Fruit fly (Drosophila melanogaster) whole organism, embryonic: ENCODE data around the gene CG31875.

Experiments
- Aef1 ChIP-seq: fragments of 200-800 bp; sonication (Bioruptor generic); IDR thresholded peaks from 3 replicates; pipeline ENCODE4 v1.3.6; 2022; ENCODE audit warnings: missing biosample characterization, missing genetic modification characterization
- Atf-2 ChIP-seq: fragments of 200-800 bp; sonication (Bioruptor generic); optimal IDR thresholded peaks from 2 replicates; lab custom pipeline; 2016; ENCODE audit warnings: missing biosample characterization, missing genetic modification characterization
- B-H2 ChIP-seq: fragments of 200-800 bp; sonication (Bioruptor generic); optimal IDR thresholded peaks from 2 replicates; lab custom pipeline; 2018; ENCODE audit warnings: missing biosample characterization, mild to moderate bottlenecking, missing genetic modification characterization
- Bteb2 ChIP-seq: fragments of 200-800 bp; sonication (Bioruptor generic); optimal IDR thresholded peaks from 2 replicates; lab custom pipeline; 2016; ENCODE audit warnings: missing biosample characterization, missing genetic modification characterization
- C15 ChIP-seq: fragments of 200-800 bp; sonication (Bioruptor generic); IDR thresholded peaks from 3 replicates; pipeline ENCODE4 v1.3.6; 2022; ENCODE audit warnings: missing biosample characterization, missing genetic modification characterization
- CG11695 ChIP-seq: fragments of 200-800 bp; sonication (Bioruptor generic); IDR thresholded peaks from 3 replicates; pipeline ENCODE4 v1.3.6; 2022; ENCODE audit warnings: missing biosample characterization, missing genetic modification characterization
- CG12744 ChIP-seq: fragments of 200-800 bp; sonication (Bioruptor generic); optimal IDR thresholded peaks from 2 replicates; lab custom pipeline; 2016; ENCODE audit warnings: missing biosample characterization, missing genetic modification characterization
- CG15514 ChIP-seq: fragments of 200-800 bp; sonication (Bioruptor generic); optimal IDR thresholded peaks from 3 replicates; lab custom pipeline; 2017; ENCODE audit warnings: missing biosample characterization, missing genetic modification characterization, mild to moderate bottlenecking, moderate library complexity, missing genetic modification reagents
- CG16863 ChIP-seq: fragments of 200-800 bp; sonication (Bioruptor generic); optimal IDR thresholded peaks from 3 replicates; lab custom pipeline; 2016; ENCODE audit warnings: missing biosample characterization, missing genetic modification characterization
- CG3065 ChIP-seq: fragments of 200-800 bp; sonication (Bioruptor generic); optimal IDR thresholded peaks from 2 replicates; lab custom pipeline; 2016; ENCODE audit warnings: missing biosample characterization, missing genetic modification characterization
- CG31224 ChIP-seq: fragments of 200-800 bp; sonication (Bioruptor generic); IDR thresholded peaks from 2 replicates; pipeline ENCODE4 v1.3.6; 2022; ENCODE audit warnings: missing biosample characterization, missing genetic modification characterization
- CG3407 ChIP-seq: fragments of 200-800 bp; sonication (Bioruptor generic); optimal IDR thresholded peaks from 2 replicates; lab custom pipeline; 2018; ENCODE audit warnings: missing biosample characterization, mild to moderate bottlenecking, missing genetic modification characterization
- CG3726 ChIP-seq: fragments of 200-800 bp; sonication (Bioruptor generic); IDR thresholded peaks from 3 replicates; pipeline ENCODE4, ENCODE4 v1.3.6; 2022; ENCODE audit warnings: missing biosample characterization, missing genetic modification characterization
- CG4282 ChIP-seq: fragments of 200-800 bp; sonication (Bioruptor generic); optimal IDR thresholded peaks from 2 replicates; lab custom pipeline; 2016; ENCODE audit warnings: missing biosample characterization, missing genetic modification characterization
- CG4707 ChIP-seq: fragments of 200-800 bp; sonication (Bioruptor generic); optimal IDR thresholded peaks from 2 replicates; lab custom pipeline; 2018; ENCODE audit warnings: missing biosample characterization, mild to moderate bottlenecking, missing genetic modification characterization, moderate library complexity
- CG4730 ChIP-seq: fragments of 200-800 bp; sonication (Bioruptor generic); IDR thresholded peaks from 2 replicates; pipeline ENCODE4 v1.3.6; 2022; ENCODE audit warnings: missing biosample characterization, missing genetic modification characterization
- CG6272 ChIP-seq: fragments of 200-800 bp; sonication (Bioruptor generic); IDR thresholded peaks from 2 replicates; pipeline ENCODE4 v1.3.6; 2022; ENCODE audit warnings: missing biosample characterization, missing genetic modification characterization
- CG6683 ChIP-seq: fragments of 200-800 bp; sonication (Bioruptor generic); optimal IDR thresholded peaks from 2 replicates; lab custom pipeline; 2017; ENCODE audit warnings: missing biosample characterization, mild to moderate bottlenecking, missing genetic modification characterization, missing genetic modification reagents
- CG6765 ChIP-seq: fragments of 200-800 bp; sonication (Bioruptor generic); optimal IDR thresholded peaks from 3 replicates; lab custom pipeline; 2017; ENCODE audit warnings: missing biosample characterization, mild to moderate bottlenecking, missing genetic modification characterization
- CG7786 ChIP-seq: fragments of 200-800 bp; sonication (Bioruptor generic); optimal IDR thresholded peaks from 2 replicates; lab custom pipeline; 2016; ENCODE audit warnings: missing biosample characterization, missing genetic modification characterization
- CG8089 ChIP-seq: fragments of 200-800 bp; sonication (Bioruptor generic); optimal IDR thresholded peaks from 3 replicates; lab custom pipeline; 2016; ENCODE audit warnings: missing biosample characterization, missing genetic modification characterization
- CG8388 ChIP-seq: fragments of 200-800 bp; sonication (Bioruptor generic); optimal IDR thresholded peaks from 2 replicates; lab custom pipeline; 2019; ENCODE audit warnings: missing biosample characterization, mild to moderate bottlenecking, missing genetic modification characterization, moderate library complexity
- CG8478 ChIP-seq: fragments of >200 bp; optimal IDR thresholded peaks from 2 replicates; lab custom pipeline; 2018
- CrebB ChIP-seq: fragments of 200-800 bp; sonication (Bioruptor generic); optimal IDR thresholded peaks from 3 replicates; lab custom pipeline; 2018; ENCODE audit warnings: missing biosample characterization, mild to moderate bottlenecking, missing genetic modification characterization
- Dref ChIP-seq: fragments of 200-800 bp; sonication (Bioruptor generic); IDR thresholded peaks from 2 replicates; pipeline ENCODE4 v1.3.6; 2022; ENCODE audit warnings: missing biosample characterization, missing genetic modification characterization
- Elba2 ChIP-seq: fragments of 200-800 bp; sonication (Bioruptor generic); optimal IDR thresholded peaks from 3 replicates; lab custom pipeline; 2016; ENCODE audit warnings: missing biosample characterization, missing genetic modification characterization
- Gug ChIP-seq: fragments of 200-800 bp; sonication (Bioruptor generic); IDR thresholded peaks from 4 replicates; pipeline ENCODE4 v1.3.6; 2022; ENCODE audit warnings: missing biosample characterization, missing genetic modification characterization
- NC2α ChIP-seq: fragments of 200-800 bp; sonication (Bioruptor generic); optimal IDR thresholded peaks from 2 replicates; lab custom pipeline; 2016; ENCODE audit warnings: missing biosample characterization, missing genetic modification characterization
- Scr ChIP-seq: fragments of 200-800 bp; sonication (Bioruptor generic); IDR thresholded peaks from 2 replicates; pipeline ENCODE4 v1.3.6; 2022; ENCODE audit warnings: missing biosample characterization, missing genetic modification characterization; ENCODE audit not compliant: partially characterized antibody
- Sry-β ChIP-seq: fragments of 200-800 bp; sonication (Bioruptor generic); optimal IDR thresholded peaks from 2 replicates; lab custom pipeline; 2018; ENCODE audit warnings: missing biosample characterization, mild to moderate bottlenecking, missing genetic modification characterization, moderate library complexity
- Xbp1 ChIP-seq: fragments of 200-800 bp; sonication (Bioruptor generic); optimal IDR thresholded peaks from 3 replicates; lab custom pipeline; 2016; ENCODE audit warnings: missing biosample characterization, mild to moderate bottlenecking, missing genetic modification characterization
- al ChIP-seq: fragments of 200-800 bp; sonication (Bioruptor generic); IDR thresholded peaks from 2 replicates; pipeline ENCODE4 v1.3.6; 2022; ENCODE audit warnings: missing biosample characterization, missing genetic modification characterization
- az2 ChIP-seq: fragments of 200-800 bp; sonication (Bioruptor generic); optimal IDR thresholded peaks from 3 replicates; lab custom pipeline; 2016; ENCODE audit warnings: missing biosample characterization, missing genetic modification characterization
- chinmo ChIP-seq: fragments of 200-800 bp; sonication (Bioruptor generic); IDR thresholded peaks from 4 replicates; pipeline ENCODE4 v1.3.6; 2022; ENCODE audit warnings: missing biosample characterization, missing genetic modification characterization; ENCODE audit not compliant: partially characterized antibody
- fd3F ChIP-seq: fragments of 200-800 bp; sonication (Bioruptor generic); optimal IDR thresholded peaks from 2 replicates; lab custom pipeline; 2018; ENCODE audit warnings: missing biosample characterization, mild to moderate bottlenecking, missing genetic modification characterization, moderate library complexity
- gcm ChIP-seq: fragments of 200-800 bp; sonication (Bioruptor generic); optimal IDR thresholded peaks from 2 replicates; lab custom pipeline; 2019; ENCODE audit warnings: missing biosample characterization, mild to moderate bottlenecking, missing genetic modification characterization, moderate library complexity
- grau ChIP-seq: fragments of 200-800 bp; optimal IDR thresholded peaks from 3 replicates; lab custom pipeline; 2019; ENCODE audit warnings: missing biosample characterization, mild to moderate bottlenecking, missing genetic modification characterization, moderate library complexity
- grn ChIP-seq: fragments of 200-800 bp; sonication (Bioruptor generic); optimal IDR thresholded peaks from 3 replicates; lab custom pipeline; 2017; ENCODE audit warnings: missing biosample characterization, missing genetic modification characterization
- hth ChIP-seq: fragments of >200 bp; optimal IDR thresholded peaks from 2 replicates; lab custom pipeline; 2017; ENCODE audit warnings: inconsistent platforms
- jumu ChIP-seq: fragments of 200-800 bp; sonication (Bioruptor generic); optimal IDR thresholded peaks from 3 replicates; lab custom pipeline; 2016; ENCODE audit warnings: missing biosample characterization, missing genetic modification characterization
- kah ChIP-seq: fragments of 200-800 bp; sonication (Bioruptor generic); optimal IDR thresholded peaks from 2 replicates; lab custom pipeline; 2018; ENCODE audit warnings: missing biosample characterization, mild to moderate bottlenecking, missing genetic modification characterization
- ken ChIP-seq: fragments of 200-800 bp; sonication (Bioruptor generic); IDR thresholded peaks from 3 replicates; pipeline ENCODE4 v1.3.6; 2022; ENCODE audit warnings: missing biosample characterization, missing genetic modification characterization
- kni ChIP-seq: fragments of 200-800 bp; sonication (Bioruptor generic); optimal IDR thresholded peaks from 3 replicates; lab custom pipeline; 2017; ENCODE audit warnings: mild to moderate bottlenecking, missing biosample characterization, missing genetic modification reagents, missing genetic modification characterization
- maf-S ChIP-seq: fragments of 200-800 bp; sonication (Bioruptor generic); optimal IDR thresholded peaks from 2 replicates; lab custom pipeline; 2016; ENCODE audit warnings: missing biosample characterization, missing genetic modification characterization
- mld ChIP-seq: fragments of 200-800 bp; sonication (Bioruptor generic); IDR thresholded peaks from 3 replicates; pipeline ENCODE4 v1.3.6; 2022; ENCODE audit warnings: missing biosample characterization, missing genetic modification characterization; ENCODE audit not compliant: partially characterized antibody
- nom ChIP-seq: fragments of 200-800 bp; sonication (Bioruptor generic); optimal IDR thresholded peaks from 2 replicates; lab custom pipeline; 2017; ENCODE audit warnings: missing biosample characterization, missing genetic modification characterization, mild to moderate bottlenecking, moderate library complexity, missing genetic modification reagents
- oc ChIP-seq: fragments of 200-800 bp; sonication (Bioruptor generic); optimal IDR thresholded peaks from 2 replicates; lab custom pipeline; 2018; ENCODE audit warnings: missing biosample characterization, mild to moderate bottlenecking, missing genetic modification characterization, moderate library complexity
- odd ChIP-seq: fragments of 200-800 bp; sonication (Bioruptor generic); optimal IDR thresholded peaks from 2 replicates; lab custom pipeline; 2017; ENCODE audit warnings: missing biosample characterization, mild to moderate bottlenecking, missing genetic modification characterization
- pho ChIP-seq: fragments of 200-800 bp; sonication (Bioruptor generic); optimal IDR thresholded peaks from 2 replicates; lab custom pipeline; 2016; ENCODE audit warnings: missing biosample characterization, missing genetic modification characterization
- sens ChIP-seq: fragments of 200-800 bp; sonication (Bioruptor generic); peaks from one replicate; lab custom pipeline; 2016; ENCODE audit warnings: missing biosample characterization, missing genetic modification characterization
- zf30C ChIP-seq: fragments of 200-800 bp; sonication (Bioruptor generic); optimal IDR thresholded peaks from 3 replicates; lab custom pipeline; 2018; ENCODE audit warnings: missing biosample characterization, mild to moderate bottlenecking, missing genetic modification characterization

CG31875 gene

dm6 chr2L:9954119-9954518, 48.4 kb downstream of the CG31875 start, which contains the start of the genes CG13126 and CG4709 (continued):
- no peak for TF ChIP-seq kni
- peak; percentile 84 for TF ChIP-seq CG3065 (GFP tag; lab: Kevin White, UChicago)
- peak; percentile 33; the same call in 1 of the 2 replicates for TF ChIP-seq Dref
- no peak for TF ChIP-seq zf30C (GFP tag; lab: Kevin White, UChicago)
- peak; percentile 88 for TF ChIP-seq CG6765 (GFP tag; lab: Kevin White, UChicago)
- TF ChIP-seq fd3F (GFP tag; lab: Kevin White, UChicago): peak; percentile 83
- TF ChIP-seq CG8478 (lab: Kevin White, UChicago): no peak
- TF ChIP-seq az2 (GFP tag; lab: Kevin White, UChicago): peak; percentile 92
- no peak for TF ChIP-seq CG4282 (GFP tag; lab: Kevin White, UChicago)
- TF ChIP-seq gcm (GFP tag; lab: Kevin White, UChicago): peak; percentile 93
- peak; percentile 77 for TF ChIP-seq kah (GFP tag; lab: Kevin White, UChicago)
- peak; percentile 90 for TF ChIP-seq CG8388
- TF ChIP-seq CG4707 (GFP tag; lab: Kevin White, UChicago): peak; percentile 57
- TF ChIP-seq Scr: no peak
- TF ChIP-seq grau (tag; lab: Kevin White, UChicago): peak; percentile 93
- TF ChIP-seq Elba2: peak; percentile 15
- TF ChIP-seq odd (GFP tag; lab: Kevin White, UChicago): peak; percentile 82
- TF ChIP-seq chinmo (GFP tag; lab: Robert Waterston, UW): no peak
- TF ChIP-seq CG6683 (GFP tag; lab: Kevin White, UChicago): peak; percentile 84
- TF ChIP-seq Bteb2 (GFP tag; lab: Kevin White, UChicago): peak; percentile 49
- peak; percentile 9 for TF ChIP-seq CG7786 (GFP tag; lab: Kevin White, UChicago)
- peak; percentile 24 for TF ChIP-seq CG16863 (GFP tag; lab: Kevin White, UChicago)
- TF ChIP-seq CG4730: peak; percentile 86
- TF ChIP-seq CG6272: peak; percentile 86
- peak; percentile 47 for TF ChIP-seq CrebB (tag; lab: Kevin White, UChicago)
- peak; percentile 73 for TF ChIP-seq ken (GFP tag; lab: Robert Waterston, UW)
- TF ChIP-seq CG12744 (GFP tag; lab: Kevin White, UChicago): no peak
- TF ChIP-seq Aef1 (GFP tag; lab: Robert Waterston, UW): peak; percentile 81
- TF ChIP-seq oc: peak; percentile 81
- peak; percentile 95 for TF ChIP-seq CG11695 (GFP tag; lab: Robert Waterston, UW)
- no peak for TF ChIP-seq jumu (GFP tag; lab: Kevin White, UChicago)
- TF ChIP-seq C15 (GFP tag; lab: Robert Waterston, UW): 0 out of 3 replicates have a peak, but pooled peaks have one; percentile 20
- TF ChIP-seq nom (GFP tag; lab: Kevin White, UChicago): peak; percentile 85
- TF ChIP-seq CG31224 (GFP tag; lab: Robert Waterston, UW): peak; percentile 79
- TF ChIP-seq B-H2 (GFP tag; lab: Kevin White, UChicago): peak; percentile 84
- no peak for TF ChIP-seq pho (GFP tag; lab: Kevin White, UChicago)
- TF ChIP-seq Atf-2 (GFP tag; lab: Kevin White, UChicago): peak; percentile 10
- TF ChIP-seq maf-S: no peak
- peak; percentile 48; the same call in 2 of the 4 replicates for TF ChIP-seq Gug
- peak; percentile 78 for TF ChIP-seq al (GFP tag; lab: Robert Waterston, UW)
- peak; percentile 90 for TF ChIP-seq Xbp1 (GFP tag; lab: Kevin White, UChicago)
- peak; percentile 96 for TF ChIP-seq sens (GFP tag; lab: Kevin White, UChicago)
- TF ChIP-seq CG15514 (GFP tag; lab: Kevin White, UChicago): peak; percentile 86
- no peak for TF ChIP-seq NC2α (GFP tag; lab: Kevin White, UChicago)
- peak; percentile 37 for TF ChIP-seq grn (GFP tag; lab: Kevin White, UChicago)
- TF ChIP-seq CG3726 (GFP tag; lab: Robert Waterston, UW): peak; percentile 81; the same call in 1 of the 3 replicates
- TF ChIP-seq CG3407 (GFP tag; lab: Kevin White, UChicago): peak; percentile 79
- TF ChIP-seq mld (GFP tag; lab: Robert Waterston, UW): no peak
- TF ChIP-seq Sry-β (GFP tag; lab: Kevin White, UChicago): peak; percentile 61
- TF ChIP-seq CG8089 (GFP tag; lab: Kevin White, UChicago): no peak
- TF ChIP-seq hth: no peak
